Fruit fly (Drosophila melanogaster): ENCODE results near the gene GstD4.

dm6 chr3R:12345989-12346388, 27.9 kb upstream of the GstD4 start:
- no peak for TF ChIP-seq CG8478 (optimal IDR thresholded peaks at IDR 0.05)
- no peak for TF ChIP-seq pan (optimal IDR thresholded peaks at IDR 0.05)
- TF ChIP-seq Dll (optimal IDR thresholded peaks at IDR 0.05): no peak
- TF ChIP-seq psq (optimal IDR thresholded peaks at IDR 0.05): no peak
- TF ChIP-seq EcR (GFP tag; optimal IDR thresholded peaks at IDR 0.05): no peak
